Worm (Caenorhabditis elegans) whole organism, young adult: ENCODE measurements around the gene col-151.
A peak's percentile ranks its signal among the peaks of the same experiment; 100 is the strongest.

ENCODE experiments used
- B0261.1 ChIP-seq: sonication (generic microtip); optimal IDR thresholded peaks from 2 replicates; lab custom pipeline; 2016; ENCODE audit warnings: mild to moderate bottlenecking, missing genetic modification characterization, moderate library complexity, missing compliant biosample characterization
- C06A6.2 ChIP-seq: fragments of 200-800 bp; sonication (Bioruptor generic); conservative IDR thresholded peaks from 2 replicates; pipeline ENCODE4 v1.3.6; 2022; ENCODE audit warnings: missing genetic modification characterization, missing compliant biosample characterization
- D2030.7 ChIP-seq: fragments of 200-800 bp; sonication (Bioruptor generic); IDR thresholded peaks from 2 replicates; pipeline ENCODE4 v1.3.6; 2022; ENCODE audit warnings: missing genetic modification reagents, missing genetic modification characterization, missing compliant biosample characterization
- F22D6.2 ChIP-seq: sonication (generic microtip); optimal IDR thresholded peaks from 2 replicates; lab custom pipeline; 2016; ENCODE audit warnings: mild to moderate bottlenecking, missing genetic modification characterization, missing compliant biosample characterization
- K12H6.12 ChIP-seq: fragments of 200-800 bp; sonication (Bioruptor generic); optimal IDR thresholded peaks from 2 replicates; lab custom pipeline; 2018; ENCODE audit warnings: mild to moderate bottlenecking, missing genetic modification characterization, missing compliant biosample characterization
- T26A5.8 ChIP-seq: sonication (generic microtip); optimal IDR thresholded peaks from 2 replicates; lab custom pipeline; 2016; ENCODE audit warnings: missing genetic modification characterization, missing compliant biosample characterization
- Y53G8AR.9 ChIP-seq: fragments of 200-800 bp; sonication (Bioruptor generic); conservative IDR thresholded peaks from 2 replicates; pipeline ENCODE4 v1.3.6; 2022; ENCODE audit warnings: missing genetic modification reagents, missing genetic modification characterization, missing compliant biosample characterization
- ZK185.1 ChIP-seq: sonication (generic microtip); optimal IDR thresholded peaks from 2 replicates; lab custom pipeline; 2016; ENCODE audit warnings: mild to moderate bottlenecking, missing genetic modification characterization, missing compliant biosample characterization; ENCODE audit not compliant: poor library complexity, severe bottlenecking
- aptf-3 ChIP-seq: fragments of 200-800 bp; sonication (Bioruptor generic); IDR thresholded peaks from 2 replicates; pipeline ENCODE4 v1.3.6; 2022; ENCODE audit warnings: missing genetic modification characterization, missing compliant biosample characterization
- athp-1 ChIP-seq: sonication (generic microtip); optimal IDR thresholded peaks from 2 replicates; lab custom pipeline; 2017; ENCODE audit warnings: mild to moderate bottlenecking, missing genetic modification characterization, missing compliant biosample characterization
- attf-3 ChIP-seq: fragments of 200-800 bp; sonication (Bioruptor generic); conservative IDR thresholded peaks from 2 replicates; pipeline ENCODE4 v1.3.6; 2022; ENCODE audit warnings: missing genetic modification reagents, missing genetic modification characterization, missing compliant biosample characterization
- attf-5 ChIP-seq: fragments of 200-800 bp; sonication (Bioruptor generic); optimal IDR thresholded peaks from 2 replicates; lab custom pipeline; 2018; ENCODE audit warnings: mild to moderate bottlenecking, missing genetic modification characterization, missing compliant biosample characterization
- bed-2 ChIP-seq: fragments of 200-800 bp; sonication (Bioruptor generic); IDR thresholded peaks from 2 replicates; pipeline ENCODE4 v1.3.6; 2022; ENCODE audit warnings: missing genetic modification reagents, missing genetic modification characterization, missing compliant biosample characterization
- ccch-3 ChIP-seq: fragments of 200-800 bp; sonication (Bioruptor generic); optimal IDR thresholded peaks from 2 replicates; lab custom pipeline; 2018; ENCODE audit warnings: mild to moderate bottlenecking, missing genetic modification characterization, missing compliant biosample characterization
- cebp-1 ChIP-seq, 2 experiments: fragments of 200-800 bp in 1 of 2; sonication (Bioruptor generic) in 1 of 2; sonication (generic microtip) in 1 of 2; IDR thresholded peaks in 1 of 2; optimal IDR thresholded peaks in 1 of 2; 2 replicates each; pipeline versions ENCODE4 v1.3.6 to Lab custom; 2017 to 2022; ENCODE audit warnings: missing compliant biosample characterization in 2 of 2, missing genetic modification characterization in 2 of 2, mild to moderate bottlenecking in 1 of 2, missing genetic modification reagents in 1 of 2, moderate library complexity in 1 of 2
- ceh-27 ChIP-seq: fragments of 200-800 bp; sonication (Bioruptor generic); optimal IDR thresholded peaks from 2 replicates; lab custom pipeline; 2018; ENCODE audit warnings: mild to moderate bottlenecking, missing genetic modification characterization, moderate library complexity, missing compliant biosample characterization
- ceh-40 ChIP-seq: fragments of 200-800 bp; sonication (Bioruptor generic); IDR thresholded peaks from 2 replicates; pipeline ENCODE4 v1.3.6; 2022; ENCODE audit warnings: missing genetic modification characterization, missing compliant biosample characterization
- ceh-91 ChIP-seq: fragments of 200-800 bp; sonication (Bioruptor generic); IDR thresholded peaks from 2 replicates; pipeline ENCODE4 v1.3.6; 2022; ENCODE audit warnings: missing genetic modification reagents, missing genetic modification characterization, missing compliant biosample characterization
- dox-1 ChIP-seq: fragments of 200-800 bp; sonication (Bioruptor generic); IDR thresholded peaks from 2 replicates; pipeline ENCODE4 v1.3.6; 2022; ENCODE audit warnings: missing genetic modification reagents, missing genetic modification characterization, missing compliant biosample characterization
- dpl-1 ChIP-seq: fragments of 150-350 bp; optimal IDR thresholded peaks from 2 replicates; lab custom pipeline; 2014; ENCODE audit warnings: missing biosample characterization, missing genetic modification reagents, missing genetic modification characterization
- efl-1 ChIP-seq: fragments of 150-350 bp; optimal IDR thresholded peaks from 2 replicates; lab custom pipeline; 2014; ENCODE audit warnings: missing biosample characterization, missing genetic modification reagents, missing genetic modification characterization
- egl-44 ChIP-seq: fragments of 200-800 bp; sonication (Bioruptor generic); IDR thresholded peaks from 2 replicates; pipeline ENCODE4 v1.3.6; 2022; ENCODE audit warnings: missing genetic modification reagents, missing genetic modification characterization, missing compliant biosample characterization
- ets-4 ChIP-seq: fragments of 200-800 bp; sonication (Bioruptor generic); optimal IDR thresholded peaks from 2 replicates; lab custom pipeline; 2018; ENCODE audit warnings: mild to moderate bottlenecking, missing genetic modification characterization, missing compliant biosample characterization
- hlh-26 ChIP-seq: fragments of 200-800 bp; sonication (Bioruptor generic); conservative IDR thresholded peaks from 2 replicates; pipeline ENCODE4 v1.3.6; 2022; ENCODE audit warnings: missing genetic modification reagents, missing genetic modification characterization, missing compliant biosample characterization
- hmg-1.2 ChIP-seq: fragments of 200-800 bp; sonication (Bioruptor generic); IDR thresholded peaks from 2 replicates; pipeline ENCODE4 v1.3.6; 2022; ENCODE audit warnings: missing genetic modification reagents, missing genetic modification characterization, missing compliant biosample characterization
- hmg-20 ChIP-seq: fragments of 200-800 bp; sonication (Bioruptor generic); IDR thresholded peaks from 2 replicates; pipeline ENCODE4 v1.3.6; 2022; ENCODE audit warnings: missing genetic modification reagents, missing genetic modification characterization, missing compliant biosample characterization
- let-526 ChIP-seq: fragments of 200-800 bp; sonication (Bioruptor generic); IDR thresholded peaks from 2 replicates; pipeline ENCODE4 v1.3.6; 2022; ENCODE audit warnings: missing genetic modification reagents, missing genetic modification characterization, missing compliant biosample characterization
- let-607 ChIP-seq, 2 experiments: fragments of 200-800 bp in 1 of 2; sonication (Bioruptor generic) in 1 of 2; sonication (generic microtip) in 1 of 2; optimal IDR thresholded peaks; 2 replicates each; lab custom pipeline; 2016 to 2018; ENCODE audit warnings: mild to moderate bottlenecking in 2 of 2, missing compliant biosample characterization in 2 of 2, missing genetic modification characterization in 2 of 2, moderate library complexity in 2 of 2, missing genotype in 1 of 2
- lin-26 ChIP-seq: fragments of 200-800 bp; sonication (Bioruptor generic); IDR thresholded peaks from 2 replicates; pipeline ENCODE4 v1.3.6; 2022; ENCODE audit warnings: missing genetic modification reagents, missing genetic modification characterization, missing compliant biosample characterization
- lin-35 ChIP-seq, 3 experiments: fragments of 150-350 bp in 2 of 3; sonication (generic microtip) in 1 of 3; optimal IDR thresholded peaks; 2 replicates each; lab custom pipeline; 2014 to 2018; ENCODE audit warnings: missing biosample characterization in 3 of 3, missing genetic modification characterization in 3 of 3, missing genetic modification reagents in 3 of 3
- lin-40 ChIP-seq: sonication (generic microtip); optimal IDR thresholded peaks from 2 replicates; lab custom pipeline; 2016; ENCODE audit warnings: missing genetic modification characterization, mild to moderate bottlenecking, missing compliant biosample characterization, missing genotype, missing genetic modification reagents
- lin-54 ChIP-seq: fragments of 200-800 bp; sonication (Bioruptor generic); optimal IDR thresholded peaks from 2 replicates; lab custom pipeline; 2018; ENCODE audit warnings: mild to moderate bottlenecking, missing genetic modification characterization, missing compliant biosample characterization
- lsl-1 ChIP-seq: fragments of 200-800 bp; sonication (Bioruptor generic); optimal IDR thresholded peaks from 2 replicates; lab custom pipeline; 2018; ENCODE audit warnings: mild to moderate bottlenecking, missing genetic modification characterization, moderate library complexity, missing compliant biosample characterization
- mcd-1 ChIP-seq: fragments of 200-800 bp; sonication (Bioruptor generic); IDR thresholded peaks from 2 replicates; pipeline ENCODE4 v1.3.6; 2022; ENCODE audit warnings: missing genetic modification reagents, missing genetic modification characterization, missing compliant biosample characterization
- nhr-120 ChIP-seq: fragments of 200-800 bp; sonication (Bioruptor generic); IDR thresholded peaks from 2 replicates; pipeline ENCODE4 v1.3.6; 2022; ENCODE audit warnings: missing genetic modification characterization, missing compliant biosample characterization
- nhr-179 ChIP-seq: sonication (generic microtip); optimal IDR thresholded peaks from 2 replicates; lab custom pipeline; 2016; ENCODE audit warnings: mild to moderate bottlenecking, missing genetic modification characterization, missing compliant biosample characterization
- nhr-80 ChIP-seq: sonication (generic microtip); optimal IDR thresholded peaks from 2 replicates; lab custom pipeline; 2016; ENCODE audit warnings: missing genetic modification characterization, missing compliant biosample characterization
- pbrm-1 ChIP-seq: fragments of 200-800 bp; sonication (Bioruptor generic); IDR thresholded peaks from 2 replicates; pipeline ENCODE4 v1.3.6; 2022; ENCODE audit warnings: missing genetic modification reagents, missing genetic modification characterization, missing compliant biosample characterization
- pha-4 ChIP-seq: fragments of 150-350 bp; sonication (generic microtip); optimal IDR thresholded peaks from 2 replicates; lab custom pipeline; 2014; ENCODE audit warnings: missing biosample characterization, missing genetic modification reagents, missing genetic modification characterization
- rpc-1 ChIP-seq, 2 experiments: fragments of 150-350 bp in 1 of 2; sonication (generic microtip) in 1 of 2; optimal IDR thresholded peaks; 2 replicates each; lab custom pipeline; 2014 to 2018; ENCODE audit warnings: missing biosample characterization in 1 of 2, missing genetic modification characterization in 1 of 2, missing genetic modification reagents in 1 of 2, missing genotype in 1 of 2
- snpc-1.3 ChIP-seq: sonication (generic microtip); optimal IDR thresholded peaks from 2 replicates; lab custom pipeline; 2017; ENCODE audit warnings: missing genetic modification characterization, mild to moderate bottlenecking, missing compliant biosample characterization, antibody characterized with exemption, moderate library complexity, missing genotype, missing genetic modification reagents; ENCODE audit not compliant: insufficient read depth
- unc-130 ChIP-seq: sonication (generic microtip); optimal IDR thresholded peaks from 2 replicates; lab custom pipeline; 2016; ENCODE audit warnings: missing genetic modification reagents, missing genetic modification characterization, missing compliant biosample characterization
- xnd-1 ChIP-seq: sonication (generic microtip); optimal IDR thresholded peaks from 2 replicates; lab custom pipeline; 2016; ENCODE audit warnings: missing genotype, missing genetic modification reagents, missing genetic modification characterization, missing compliant biosample characterization
- zfh-2 ChIP-seq: fragments of 200-800 bp; sonication (Bioruptor generic); conservative IDR thresholded peaks from 2 replicates; pipeline ENCODE4 v1.3.6; 2022; ENCODE audit warnings: missing genetic modification reagents, missing genetic modification characterization, missing compliant biosample characterization
- ztf-18 ChIP-seq: sonication (generic microtip); optimal IDR thresholded peaks from 2 replicates; lab custom pipeline; 2016; ENCODE audit warnings: missing genotype, mild to moderate bottlenecking, missing genetic modification characterization, missing compliant biosample characterization
- ztf-22 ChIP-seq: fragments of 200-800 bp; sonication (Bioruptor generic); optimal IDR thresholded peaks from 2 replicates; lab custom pipeline; 2018; ENCODE audit warnings: mild to moderate bottlenecking, missing genetic modification characterization, moderate library complexity, missing compliant biosample characterization
- ztf-25 ChIP-seq: fragments of 200-800 bp; sonication (Bioruptor generic); IDR thresholded peaks from 2 replicates; pipeline ENCODE4 v1.3.6; 2022; ENCODE audit warnings: missing genetic modification reagents, missing genetic modification characterization, missing compliant biosample characterization

Gene col-151

ce11 chrV:10352928-10353427 is 42.0 kb downstream of the col-151 start, which contains the start of gene nol-56:
nol-56 (minus strand) TSS chrV:10352978.
- TF ChIP-seq pha-4 (tag; lab: Kevin White, UChicago), result no peak
- peak; percentile 14; the same call in 1 of the 2 replicates for TF ChIP-seq bed-2 (GFP tag; lab: Robert Waterston, UW)
- TF ChIP-seq lin-26 (GFP tag; lab: Robert Waterston, UW), result no peak
- 0 out of 2 replicates have a peak, but pooled peaks have one; percentile 10 for TF ChIP-seq hmg-1.2
- TF ChIP-seq ceh-91, result no peak
- TF ChIP-seq ztf-18 (tag; lab: Kevin White, UChicago), result peak; percentile 64
- TF ChIP-seq mcd-1 (GFP tag; lab: Robert Waterston, UW), result peak; percentile 78
- peak; percentile 65 for TF ChIP-seq ceh-27 (GFP tag; lab: Kevin White, UChicago)
- TF ChIP-seq efl-1 (GFP tag; lab: Kevin White, UChicago), result peak; percentile 49
- peak; percentile 74 for TF ChIP-seq dox-1 (GFP tag; lab: Robert Waterston, UW)
- no peak for TF ChIP-seq xnd-1 (tag; lab: Kevin White, UChicago)
- TF ChIP-seq K12H6.12 (tag; lab: Kevin White, UChicago), result peak; percentile 24
- no peak for TF ChIP-seq ztf-25 (GFP tag; lab: Robert Waterston, UW)
- TF ChIP-seq attf-5 (GFP tag; lab: Kevin White, UChicago), result peak; percentile 63
- no peak for TF ChIP-seq C06A6.2 (GFP tag; lab: Robert Waterston, UW)
- peak; percentile 16 for TF ChIP-seq nhr-80
- TF ChIP-seq T26A5.8 (tag; lab: Kevin White, UChicago), result no peak
- no peak for TF ChIP-seq nhr-179 (tag; lab: Kevin White, UChicago)
- peak; percentile 33 for TF ChIP-seq snpc-1.3 (tag; lab: Kevin White, UChicago)
- no peak for TF ChIP-seq B0261.1 (tag; lab: Kevin White, UChicago)
- TF ChIP-seq ztf-22 (GFP tag; lab: Kevin White, UChicago), result no peak
- 0 out of 2 replicates have a peak, but pooled peaks have one; percentile 38 for TF ChIP-seq Y53G8AR.9 (GFP tag; lab: Robert Waterston, UW)
- TF ChIP-seq hmg-20 (GFP tag; lab: Robert Waterston, UW), result 0 out of 2 replicates have a peak, but pooled peaks have one; percentile 25
- TF ChIP-seq F22D6.2, result no peak
- peak; percentile 60 for TF ChIP-seq dpl-1 (GFP tag; lab: Kevin White, UChicago)
- TF ChIP-seq lin-54 (GFP tag; lab: Kevin White, UChicago), result peak; percentile 72
- TF ChIP-seq let-526 (GFP tag; lab: Robert Waterston, UW), result 0 out of 2 replicates have a peak, but pooled peaks have one; percentile 25
- peak; percentile 79 for TF ChIP-seq ZK185.1
- TF ChIP-seq aptf-3, result no peak
- TF ChIP-seq rpc-1 (optimal IDR thresholded peaks at IDR 0.05; lab: Kevin White, UChicago), result no peak
- no peak for TF ChIP-seq rpc-1 (tag; optimal IDR thresholded peaks at IDR 0.05; lab: Kevin White, UChicago)
- TF ChIP-seq hlh-26 (GFP tag; lab: Robert Waterston, UW), result no peak
- no peak for TF ChIP-seq zfh-2 (GFP tag; lab: Robert Waterston, UW)
- peak; percentile 53 for TF ChIP-seq D2030.7 (GFP tag; lab: Robert Waterston, UW)
- peak; percentile 71 for TF ChIP-seq lin-40
- TF ChIP-seq nhr-120, result no peak
- TF ChIP-seq ceh-40 (GFP tag; lab: Robert Waterston, UW), result no peak
- no peak for TF ChIP-seq ccch-3 (GFP tag; lab: Kevin White, UChicago)
- peak; percentile 2 for TF ChIP-seq athp-1
- peak; percentile 39; the same call in 1 of the 2 replicates for TF ChIP-seq pbrm-1 (GFP tag; lab: Robert Waterston, UW)
- no peak for TF ChIP-seq cebp-1 (GFP tag; IDR thresholded peaks at IDR 0.05; lab: Robert Waterston, UW)
- TF ChIP-seq cebp-1 (tag; optimal IDR thresholded peaks at IDR 0.05; lab: Kevin White, UChicago), result peak; percentile 53
- TF ChIP-seq lin-35 (GFP tag; optimal IDR thresholded peaks at IDR 0.05; lab: Kevin White, UChicago), result peak in 1 of 3 experiments; percentile 71
- TF ChIP-seq unc-130 (GFP tag; lab: Kevin White, UChicago), result peak; percentile 49
- peak; percentile 32; the same call in 1 of the 2 replicates for TF ChIP-seq attf-3 (GFP tag; lab: Robert Waterston, UW)
- TF ChIP-seq let-607 (tag; optimal IDR thresholded peaks at IDR 0.05; lab: Kevin White, UChicago), result peak in 1 of 2 experiments; percentile 60
- TF ChIP-seq ets-4 (GFP tag; lab: Kevin White, UChicago), result no peak
- TF ChIP-seq lsl-1 (GFP tag; lab: Kevin White, UChicago), result peak; percentile 53
- TF ChIP-seq egl-44, result no peak
